Worm (Caenorhabditis elegans): ENCODE measurements around the gene F56D2.5.

- TF ChIP-seq ceh-13 (GFP tag; optimal IDR thresholded peaks at IDR 0.05), result no peak
- no peak for TF ChIP-seq hmbx-1 (tag; optimal IDR thresholded peaks at IDR 0.05)
- no peak for TF ChIP-seq scrt-1 (GFP tag; IDR thresholded peaks at IDR 0.05)
Observed at ce11 chrIII:5563680-5564079, 17.5 kb downstream of the F56D2.5 start.

Measured in whole organism, early embryonic.